Worm (Caenorhabditis elegans) whole organism, L3 larva: Measurements from ENCODE around the gene C25G4.3.

Experiments used
- R02D3.7 ChIP-seq: fragments of 150-350 bp; optimal IDR thresholded peaks from 2 replicates; lab custom pipeline; 2014; ENCODE audit warnings: missing biosample characterization, missing genetic modification characterization
- ZK546.5 ChIP-seq: sonication (generic microtip); optimal IDR thresholded peaks from 2 replicates; lab custom pipeline; 2017; ENCODE audit warnings: missing biosample characterization, missing genetic modification characterization
- aly-2 ChIP-seq: fragments of 150-350 bp; optimal IDR thresholded peaks from 2 replicates; lab custom pipeline; 2014; ENCODE audit warnings: missing biosample characterization, missing genetic modification characterization
- ama-1 ChIP-seq: fragments of 150-350 bp; optimal IDR thresholded peaks from 2 replicates; lab custom pipeline; 2018
- ceh-16 ChIP-seq: sonication (generic microtip); optimal IDR thresholded peaks from 2 replicates; lab custom pipeline; 2017; ENCODE audit warnings: missing biosample characterization, missing genetic modification characterization
- ceh-28 ChIP-seq: fragments of 150-350 bp; optimal IDR thresholded peaks from 2 replicates; lab custom pipeline; 2014; ENCODE audit warnings: missing biosample characterization, missing genetic modification reagents, missing genetic modification characterization
- ceh-82 ChIP-seq: fragments of 150-350 bp; optimal IDR thresholded peaks from 2 replicates; lab custom pipeline; 2014; ENCODE audit warnings: missing biosample characterization, missing genetic modification characterization
- ceh-9 ChIP-seq: sonication (generic microtip); optimal IDR thresholded peaks from 2 replicates; lab custom pipeline; 2018; ENCODE audit warnings: missing biosample characterization, missing genetic modification characterization
- daf-12 ChIP-seq: fragments of 150-350 bp; optimal IDR thresholded peaks from 2 replicates; lab custom pipeline; 2014; ENCODE audit warnings: missing biosample characterization, missing genetic modification reagents, missing genetic modification characterization
- egl-27 ChIP-seq: sonication (generic microtip); optimal IDR thresholded peaks from 4 replicates; lab custom pipeline; 2017; ENCODE audit warnings: missing biosample characterization, missing genetic modification reagents, missing genetic modification characterization
- egl-5 ChIP-seq: fragments of 150-350 bp; optimal IDR thresholded peaks from 2 replicates; lab custom pipeline; 2017; ENCODE audit warnings: missing biosample characterization, missing genetic modification reagents, missing genetic modification characterization, inconsistent platforms
- elt-1 ChIP-seq: fragments of 150-350 bp; optimal IDR thresholded peaks from 2 replicates; lab custom pipeline; 2014; ENCODE audit warnings: missing biosample characterization, missing genetic modification characterization
- elt-2 ChIP-seq: sonication (generic microtip); optimal IDR thresholded peaks from 2 replicates; lab custom pipeline; 2016; ENCODE audit warnings: missing genetic modification reagents, mild to moderate bottlenecking, missing genetic modification characterization, missing compliant biosample characterization
- elt-3 ChIP-seq, 3 experiments: fragments of 150-350 bp in 1 of 3; sonication (generic microtip) in 2 of 3; optimal IDR thresholded peaks; 2 replicates in 2 of 3; 4 replicates in 1 of 3; lab custom pipeline; 2014 to 2017; ENCODE audit warnings: missing biosample characterization in 3 of 3, missing genetic modification characterization in 3 of 3
- eor-1 ChIP-seq, 2 experiments: fragments of 150-350 bp; optimal IDR thresholded peaks; 2 replicates each; lab custom pipeline; 2014 to 2018; ENCODE audit warnings: missing biosample characterization in 2 of 2, missing genetic modification characterization in 2 of 2
- fkh-10 ChIP-seq: sonication (generic microtip); optimal IDR thresholded peaks from 2 replicates; lab custom pipeline; 2017; ENCODE audit warnings: missing biosample characterization, missing genetic modification reagents, missing genetic modification characterization
- fkh-2 ChIP-seq: fragments of 150-350 bp; optimal IDR thresholded peaks from 2 replicates; lab custom pipeline; 2014; ENCODE audit warnings: missing biosample characterization, missing genetic modification reagents, missing genetic modification characterization
- fos-1 ChIP-seq: fragments of 150-350 bp; optimal IDR thresholded peaks from 2 replicates; lab custom pipeline; 2014; ENCODE audit warnings: missing biosample characterization, missing genetic modification characterization
- hmg-11 ChIP-seq: sonication (generic microtip); optimal IDR thresholded peaks from 2 replicates; lab custom pipeline; 2016; ENCODE audit warnings: missing genetic modification characterization, missing compliant biosample characterization
- jun-1 ChIP-seq: fragments of 150-350 bp; optimal IDR thresholded peaks from 2 replicates; lab custom pipeline; 2014; ENCODE audit warnings: missing biosample characterization, missing genetic modification reagents, missing genetic modification characterization
- lin-15B ChIP-seq: fragments of 150-350 bp; optimal IDR thresholded peaks from 2 replicates; lab custom pipeline; 2014; ENCODE audit warnings: missing biosample characterization, missing genetic modification characterization
- lin-39 ChIP-seq: fragments of 150-350 bp; optimal IDR thresholded peaks from 2 replicates; lab custom pipeline; 2018; ENCODE audit warnings: missing biosample characterization, missing genetic modification reagents, missing genetic modification characterization
- lsy-12 ChIP-seq: sonication (generic microtip); optimal IDR thresholded peaks from 2 replicates; lab custom pipeline; 2016; ENCODE audit warnings: mild to moderate bottlenecking, missing genetic modification characterization, missing compliant biosample characterization
- mdl-1 ChIP-seq: fragments of 150-350 bp; optimal IDR thresholded peaks from 2 replicates; lab custom pipeline; 2014; ENCODE audit warnings: missing biosample characterization, missing genetic modification characterization
- mml-1 ChIP-seq: fragments of 150-350 bp; sonication (generic microtip); optimal IDR thresholded peaks from 3 replicates; lab custom pipeline; 2014; ENCODE audit warnings: missing biosample characterization, missing genetic modification characterization
- nfya-1 ChIP-seq: sonication (generic microtip); optimal IDR thresholded peaks from 2 replicates; lab custom pipeline; 2017; ENCODE audit warnings: missing genetic modification characterization, mild to moderate bottlenecking, missing compliant biosample characterization, antibody characterized with exemption, moderate library complexity; ENCODE audit not compliant: insufficient read depth
- nhr-11 ChIP-seq: fragments of 150-350 bp; optimal IDR thresholded peaks from 2 replicates; lab custom pipeline; 2014; ENCODE audit warnings: missing biosample characterization, missing genetic modification characterization
- nhr-12 ChIP-seq: fragments of 150-350 bp; optimal IDR thresholded peaks from 2 replicates; lab custom pipeline; 2014; ENCODE audit warnings: missing biosample characterization, missing genetic modification characterization
- nhr-23 ChIP-seq: fragments of 150-350 bp; optimal IDR thresholded peaks from 2 replicates; lab custom pipeline; 2014; ENCODE audit warnings: missing biosample characterization, missing genetic modification reagents, missing genetic modification characterization
- nhr-237 ChIP-seq: fragments of 150-350 bp; optimal IDR thresholded peaks from 2 replicates; lab custom pipeline; 2014; ENCODE audit warnings: missing biosample characterization, missing genetic modification characterization
- nhr-25 ChIP-seq: sonication (generic microtip); optimal IDR thresholded peaks from 2 replicates; lab custom pipeline; 2017; ENCODE audit warnings: missing biosample characterization, missing genetic modification characterization
- nhr-28 ChIP-seq: fragments of 150-350 bp; optimal IDR thresholded peaks from 2 replicates; lab custom pipeline; 2014; ENCODE audit warnings: missing biosample characterization, missing genetic modification characterization
- nhr-43 ChIP-seq: sonication (generic microtip); optimal IDR thresholded peaks from 2 replicates; lab custom pipeline; 2016; ENCODE audit warnings: mild to moderate bottlenecking, missing genetic modification characterization, missing compliant biosample characterization; ENCODE audit not compliant: poor library complexity, severe bottlenecking
- nhr-67 ChIP-seq: fragments of 150-350 bp; optimal IDR thresholded peaks from 2 replicates; lab custom pipeline; 2014; ENCODE audit warnings: missing biosample characterization, missing genetic modification characterization
- nhr-76 ChIP-seq: fragments of 150-350 bp; sonication (generic microtip); optimal IDR thresholded peaks from 5 replicates; lab custom pipeline; 2014; ENCODE audit warnings: missing biosample characterization, missing genetic modification characterization
- nhr-77 ChIP-seq: fragments of 150-350 bp; optimal IDR thresholded peaks from 2 replicates; lab custom pipeline; 2014; ENCODE audit warnings: missing biosample characterization, missing genetic modification characterization
- pha-4 ChIP-seq: fragments of 150-350 bp; optimal IDR thresholded peaks from 2 replicates; lab custom pipeline; 2014; ENCODE audit warnings: missing biosample characterization, missing genetic modification reagents, missing genetic modification characterization
- pqm-1 ChIP-seq: fragments of 150-350 bp; optimal IDR thresholded peaks from 2 replicates; lab custom pipeline; 2017; ENCODE audit warnings: missing biosample characterization, missing genetic modification characterization, inconsistent platforms
- sea-2 ChIP-seq: fragments of 150-350 bp; sonication (generic microtip); optimal IDR thresholded peaks from 4 replicates; lab custom pipeline; 2014; ENCODE audit warnings: missing biosample characterization, missing genetic modification reagents, missing genetic modification characterization
- skn-1 ChIP-seq: fragments of 150-350 bp; optimal IDR thresholded peaks from 2 replicates; lab custom pipeline; 2014; ENCODE audit warnings: missing biosample characterization, missing genetic modification characterization
- snpc-4 ChIP-seq: fragments of 150-350 bp; optimal IDR thresholded peaks from 2 replicates; lab custom pipeline; 2014; ENCODE audit warnings: missing biosample characterization, missing genetic modification characterization
- tbx-2 ChIP-seq: sonication (generic microtip); optimal IDR thresholded peaks from 2 replicates; lab custom pipeline; 2016; ENCODE audit warnings: mild to moderate bottlenecking, missing genetic modification characterization, missing compliant biosample characterization
- unc-39 ChIP-seq: sonication (generic microtip); optimal IDR thresholded peaks from 4 replicates; lab custom pipeline; 2017; ENCODE audit warnings: missing biosample characterization, missing genetic modification characterization
- unc-62 ChIP-seq: fragments of 150-350 bp; sonication (generic microtip); optimal IDR thresholded peaks from 4 replicates; lab custom pipeline; 2014; ENCODE audit warnings: missing biosample characterization, missing genetic modification reagents, missing genetic modification characterization
- zag-1 ChIP-seq: fragments of 150-350 bp; optimal IDR thresholded peaks from 2 replicates; lab custom pipeline; 2014; ENCODE audit warnings: missing biosample characterization, missing genetic modification characterization
- ztf-11 ChIP-seq: fragments of 150-350 bp; optimal IDR thresholded peaks from 2 replicates; lab custom pipeline; 2014; ENCODE audit warnings: missing biosample characterization, missing genetic modification characterization
- ztf-4 ChIP-seq: fragments of 150-350 bp; optimal IDR thresholded peaks from 2 replicates; lab custom pipeline; 2014; ENCODE audit warnings: missing biosample characterization, missing genetic modification characterization

Gene C25G4.3

ce11 chrIV:12404137-12404536 is 41.5 kb downstream of the C25G4.3 start, which contains the start of gene gex-3:
Gene gex-3 (plus strand): TSS chrIV:12404431.
- TF ChIP-seq nfya-1 (tag; lab: Kevin White, UChicago), result peak; percentile 92
- TF ChIP-seq egl-27 (tag; lab: Kevin White, UChicago), result no peak
- TF ChIP-seq nhr-237 (tag; lab: Kevin White, UChicago), result no peak
- TF ChIP-seq elt-1, result no peak
- TF ChIP-seq nhr-23 (tag; lab: Kevin White, UChicago), result peak; percentile 85
- TF ChIP-seq egl-5 (tag; lab: Kevin White, UChicago), result peak; percentile 91
- TF ChIP-seq nhr-11 (tag; lab: Kevin White, UChicago), result peak; percentile 9
- TF ChIP-seq lsy-12 (tag; lab: Kevin White, UChicago), result no peak
- no peak for TF ChIP-seq nhr-76 (tag; lab: Kevin White, UChicago)
- TF ChIP-seq fkh-2, result no peak
- peak; percentile 89 for TF ChIP-seq nhr-25
- TF ChIP-seq daf-12, result no peak
- TF ChIP-seq sea-2 (GFP tag; lab: Kevin White, UChicago), result no peak
- TF ChIP-seq pqm-1, result peak; percentile 63
- TF ChIP-seq nhr-43, result peak; percentile 64
- no peak for TF ChIP-seq nhr-12
- peak; percentile 6 for TF ChIP-seq ceh-82 (tag; lab: Kevin White, UChicago)
- TF ChIP-seq R02D3.7 (tag; lab: Kevin White, UChicago), result peak; percentile 55
- no peak for TF ChIP-seq mdl-1 (tag; lab: Kevin White, UChicago)
- no peak for TF ChIP-seq pha-4 (tag; lab: Kevin White, UChicago)
- TF ChIP-seq unc-39 (tag; lab: Kevin White, UChicago), result no peak
- no peak for TF ChIP-seq fos-1 (tag; lab: Kevin White, UChicago)
- no peak for TF ChIP-seq aly-2 (tag; lab: Kevin White, UChicago)
- TF ChIP-seq zag-1 (tag; lab: Kevin White, UChicago), result no peak
- TF ChIP-seq skn-1 (tag; lab: Kevin White, UChicago), result peak; percentile 37
- TF ChIP-seq eor-1 (tag; optimal IDR thresholded peaks at IDR 0.05; lab: Kevin White, UChicago), result no peak
- TF ChIP-seq nhr-67 (tag; lab: Kevin White, UChicago), result no peak
- TF ChIP-seq fkh-10 (GFP tag; lab: Kevin White, UChicago), result peak; percentile 81
- no peak for TF ChIP-seq nhr-77
- TF ChIP-seq elt-2 (tag; lab: Kevin White, UChicago), result peak; percentile 48
- peak; percentile 98 for TF ChIP-seq lin-39 (tag; lab: Kevin White, UChicago)
- peak; percentile 97 for TF ChIP-seq lin-15B (tag; lab: Kevin White, UChicago)
- no peak for TF ChIP-seq ceh-9
- peak; percentile 66 for TF ChIP-seq snpc-4
- TF ChIP-seq nhr-28 (tag; lab: Kevin White, UChicago), result no peak
- no peak for TF ChIP-seq mml-1 (tag; lab: Kevin White, UChicago)
- TF ChIP-seq jun-1, result peak; percentile 30
- TF ChIP-seq tbx-2 (tag; lab: Kevin White, UChicago), result no peak
- no peak for TF ChIP-seq unc-62
- TF ChIP-seq ama-1 (lab: Kevin White, UChicago), result peak; percentile 3
- no peak for TF ChIP-seq ceh-16 (tag; lab: Kevin White, UChicago)
- no peak for TF ChIP-seq ZK546.5 (tag; lab: Kevin White, UChicago)
- no peak for TF ChIP-seq elt-3 (tag; optimal IDR thresholded peaks at IDR 0.05; lab: Kevin White, UChicago)
- peak; percentile 46 for TF ChIP-seq ceh-28
- TF ChIP-seq ztf-4, result no peak
- peak; percentile 57 for TF ChIP-seq hmg-11
- no peak for TF ChIP-seq ztf-11

- no peak for TF ChIP-seq lsy-12 (tag; lab: Kevin White, UChicago)
- TF ChIP-seq ceh-82 (tag; lab: Kevin White, UChicago), result no peak
- peak; percentile 91 for TF ChIP-seq nhr-23 (tag; lab: Kevin White, UChicago)
- TF ChIP-seq mml-1 (tag; lab: Kevin White, UChicago), result no peak
- TF ChIP-seq nhr-25, result peak; percentile 68
- TF ChIP-seq nfya-1 (tag; lab: Kevin White, UChicago), result no peak
- TF ChIP-seq nhr-67 (tag; lab: Kevin White, UChicago), result no peak
- TF ChIP-seq unc-62, result no peak
- TF ChIP-seq elt-3 (tag; optimal IDR thresholded peaks at IDR 0.05; lab: Kevin White, UChicago), result peak in 1 of 3 experiments; percentile 1
- TF ChIP-seq ceh-28, result no peak
- no peak for TF ChIP-seq pqm-1
- TF ChIP-seq lin-39 (tag; lab: Kevin White, UChicago), result no peak
- peak; percentile 68 for TF ChIP-seq nhr-43
- TF ChIP-seq unc-39 (tag; lab: Kevin White, UChicago), result no peak
- no peak for TF ChIP-seq snpc-4
- no peak for TF ChIP-seq eor-1 (tag; optimal IDR thresholded peaks at IDR 0.05; lab: Kevin White, UChicago)
- no peak for TF ChIP-seq elt-1
Observed at ce11 chrIV:12403440-12403839, 42.2 kb downstream of the C25G4.3 start.
